Fruit fly (Drosophila melanogaster) whole organism, wandering third instar larva: Measurements from ENCODE around the gene ry.
A peak's percentile ranks its signal among the peaks of the same experiment; 100 is the strongest.

Experiments used
- CrebA ChIP-seq: fragments of 200-800 bp; sonication (Bioruptor generic); optimal IDR thresholded peaks from 2 replicates; lab custom pipeline; 2016; ENCODE audit warnings: missing biosample characterization, mild to moderate bottlenecking, missing genetic modification characterization, borderline replicate concordance
- Dfd ChIP-seq: fragments of >200 bp; optimal IDR thresholded peaks from 2 replicates; lab custom pipeline; 2017; ENCODE audit warnings: missing biosample characterization, missing genetic modification characterization
- Mio ChIP-seq: sonication (Bioruptor generic); optimal IDR thresholded peaks from 2 replicates; lab custom pipeline; 2016; ENCODE audit warnings: missing biosample characterization, missing genetic modification characterization
- Myc ChIP-seq: fragments of >200 bp; optimal IDR thresholded peaks from 2 replicates; lab custom pipeline; 2017
- N ChIP-seq: fragments of >200 bp; optimal IDR thresholded peaks from 2 replicates; lab custom pipeline; 2018; ENCODE audit warnings: missing biosample characterization, missing external identifiers, missing genetic modification characterization
- OdsH ChIP-seq: fragments of 200-800 bp; sonication (Bioruptor generic); optimal IDR thresholded peaks from 2 replicates; lab custom pipeline; 2016; ENCODE audit warnings: missing biosample characterization, mild to moderate bottlenecking, missing genetic modification characterization
- Sp1 ChIP-seq: fragments of 200-800 bp; sonication (Bioruptor generic); optimal IDR thresholded peaks from 3 replicates; lab custom pipeline; 2019; ENCODE audit warnings: missing biosample characterization, mild to moderate bottlenecking, missing genetic modification characterization, moderate library complexity
- br ChIP-seq: fragments of 200-800 bp; sonication (Bioruptor generic); optimal IDR thresholded peaks from 2 replicates; lab custom pipeline; 2016; ENCODE audit warnings: missing biosample characterization, missing genetic modification characterization
- dl ChIP-seq, 2 experiments: fragments of 175-275, 200-275 bp in 1 of 2; fragments of 200-275 bp in 1 of 2; sonication (Bioruptor generic); optimal IDR thresholded peaks; lab custom pipeline; 2018; ENCODE audit warnings: mild to moderate bottlenecking in 2 of 2, missing biosample characterization in 2 of 2, missing genetic modification characterization in 2 of 2, moderate library complexity in 2 of 2; ENCODE audit not compliant: partially characterized antibody in 2 of 2, insufficient read depth in 1 of 2
- pan ChIP-seq: fragments of >200 bp; optimal IDR thresholded peaks from 2 replicates; lab custom pipeline; 2017
- psq ChIP-seq: fragments of 200-800 bp; sonication (Bioruptor generic); optimal IDR thresholded peaks from 3 replicates; lab custom pipeline; 2017; ENCODE audit warnings: missing biosample characterization, mild to moderate bottlenecking, missing genetic modification characterization, moderate library complexity
- sage ChIP-seq: fragments of 200-800 bp; sonication (Bioruptor generic); optimal IDR thresholded peaks from 2 replicates; lab custom pipeline; 2016; ENCODE audit warnings: missing biosample characterization, mild to moderate bottlenecking, missing genetic modification characterization
- tai ChIP-seq: sonication (Bioruptor generic); optimal IDR thresholded peaks from 2 replicates; lab custom pipeline; 2016; ENCODE audit warnings: missing biosample characterization, missing genetic modification characterization
- usp ChIP-seq: fragments of >200 bp; optimal IDR thresholded peaks from 2 replicates; lab custom pipeline; 2017; ENCODE audit warnings: missing biosample characterization, missing genetic modification characterization

dm6 chr3R:13015811-13016766 is 16.2 kb upstream of the ry start:
- peak; percentile 69 for TF ChIP-seq psq (GFP tag; lab: Kevin White, UChicago)
- no peak for TF ChIP-seq N (GFP tag; lab: Kevin White, UChicago)
- no peak for TF ChIP-seq Mio
- peak; percentile 11 for TF ChIP-seq OdsH (GFP tag; lab: Kevin White, UChicago)
- TF ChIP-seq sage: peak; percentile 46
- TF ChIP-seq Dfd (GFP tag; lab: Kevin White, UChicago): no peak
- TF ChIP-seq dl (GFP tag; optimal IDR thresholded peaks at IDR 0.05; lab: Kevin White, UChicago; ENCODE audit: insufficient read depth in 1 of 2, partially characterized antibody in 2 of 2): peak; percentile 60 to 71
- TF ChIP-seq tai: peak; percentile 9
- peak; percentile 96 for TF ChIP-seq Myc
- TF ChIP-seq usp: no peak
- TF ChIP-seq CrebA (GFP tag; lab: Kevin White, UChicago): no peak
- no peak for TF ChIP-seq Sp1
- peak; percentile 36 for TF ChIP-seq br (GFP tag; lab: Kevin White, UChicago)
- no peak for TF ChIP-seq pan (lab: Kevin White, UChicago)
